Worm (Caenorhabditis elegans) whole organism, early embryonic: ENCODE measurements around the gene F48E8.3.

ENCODE experiments used
- B0310.2 ChIP-seq: sonication (generic microtip); optimal IDR thresholded peaks from 2 replicates; lab custom pipeline; 2016; ENCODE audit warnings: mild to moderate bottlenecking, missing genetic modification characterization, missing compliant biosample characterization
- aly-1 ChIP-seq: sonication (generic microtip); optimal IDR thresholded peaks from 2 replicates; lab custom pipeline; 2016; ENCODE audit warnings: missing genetic modification characterization, missing compliant biosample characterization
- ama-1 ChIP-seq: fragments of 150-350 bp; optimal IDR thresholded peaks from 2 replicates; lab custom pipeline; 2014
- ceh-13 ChIP-seq: fragments of 200-800 bp; sonication (Bioruptor generic); optimal IDR thresholded peaks from 2 replicates; lab custom pipeline; 2018; ENCODE audit warnings: mild to moderate bottlenecking, missing genetic modification characterization, missing compliant biosample characterization
- ets-7 ChIP-seq: sonication (generic microtip); optimal IDR thresholded peaks from 2 replicates; lab custom pipeline; 2016; ENCODE audit warnings: missing genotype, missing genetic modification characterization, missing compliant biosample characterization
- flt-1 ChIP-seq: fragments of 200-800 bp; sonication (Bioruptor generic); IDR thresholded peaks from 2 replicates; pipeline ENCODE4 v1.3.6; 2022; ENCODE audit warnings: missing genetic modification characterization, missing compliant biosample characterization
- hmbx-1 ChIP-seq: sonication (generic microtip); optimal IDR thresholded peaks from 2 replicates; lab custom pipeline; 2016; ENCODE audit warnings: mild to moderate bottlenecking, missing genetic modification characterization, missing compliant biosample characterization
- hmg-4 ChIP-seq: fragments of 200-800 bp; sonication (Bioruptor generic); optimal IDR thresholded peaks from 2 replicates; lab custom pipeline; 2018; ENCODE audit warnings: mild to moderate bottlenecking, missing genetic modification characterization, missing compliant biosample characterization
- pes-1 ChIP-seq: fragments of 200-800 bp; sonication (Bioruptor generic); IDR thresholded peaks from 2 replicates; pipeline ENCODE4 v1.3.6; 2022; ENCODE audit warnings: missing genetic modification reagents, missing genetic modification characterization, missing compliant biosample characterization
- scrt-1 ChIP-seq: fragments of 200-800 bp; sonication (Bioruptor generic); IDR thresholded peaks from 2 replicates; pipeline ENCODE4 v1.3.6; 2022; ENCODE audit warnings: missing genetic modification characterization, missing compliant biosample characterization
- tbx-37 ChIP-seq: fragments of 200-800 bp; sonication (Bioruptor generic); conservative IDR thresholded peaks from 2 replicates; pipeline ENCODE4 v1.3.6; 2022; ENCODE audit warnings: missing genetic modification reagents, missing genetic modification characterization, missing compliant biosample characterization

ce11 chrIII:5506023-5506597 lies 44.9 kb downstream of the F48E8.3 start:
- TF ChIP-seq hmbx-1 (no peak), aly-1 (tag; lab: Kevin White, UChicago) (no peak), B0310.2 (no peak), scrt-1 (GFP tag; lab: Robert Waterston, UW) (no peak), ets-7 (tag; lab: Kevin White, UChicago) (no peak), ceh-13 (GFP tag; lab: Kevin White, UChicago) (no peak), hmg-4 (no peak), tbx-37 (GFP tag; lab: Robert Waterston, UW) (no peak), ama-1 (no peak), flt-1 (GFP tag; lab: Robert Waterston, UW) (no peak), pes-1 (GFP tag; lab: Robert Waterston, UW) (no peak)
